Fruit fly (Drosophila melanogaster): Measurements from ENCODE around the gene CG32413.

The CG32413 gene

DNA sequence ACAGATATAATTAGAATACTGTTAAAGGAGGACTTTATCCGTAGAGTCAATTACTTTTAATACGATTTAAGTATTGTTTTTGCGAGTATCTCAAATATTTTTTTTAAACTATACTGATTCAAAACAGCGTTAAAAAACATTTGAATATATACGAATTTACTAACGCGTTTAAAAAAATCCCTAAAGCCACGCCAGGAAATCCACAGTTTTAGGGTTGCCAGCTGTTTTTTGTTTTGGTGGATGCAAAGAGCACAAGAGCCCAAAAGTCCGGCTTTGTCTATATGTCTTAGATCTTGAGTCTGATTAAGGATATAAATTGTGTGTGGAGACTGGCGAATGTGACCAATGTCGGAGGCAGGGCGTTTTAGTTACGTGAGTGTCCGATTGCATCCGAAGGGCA is 23.7 kb upstream of the CG32413 start:
- TF ChIP-seq Abd-B (GFP tag; optimal IDR thresholded peaks at IDR 0.05) = no peak
- no peak for TF ChIP-seq foxo (GFP tag; optimal IDR thresholded peaks at IDR 0.05)
- no peak for TF ChIP-seq Jra (GFP tag; optimal IDR thresholded peaks at IDR 0.05)
- TF ChIP-seq OdsH (GFP tag; optimal IDR thresholded peaks at IDR 0.05) = no peak
- no peak for TF ChIP-seq psq (GFP tag; optimal IDR thresholded peaks at IDR 0.05)
- TF ChIP-seq CG32264 (GFP tag; optimal IDR thresholded peaks at IDR 0.05) = no peak
- TF ChIP-seq tai (GFP tag; optimal IDR thresholded peaks at IDR 0.05) = no peak
- TF ChIP-seq Hnf4 (GFP tag; optimal IDR thresholded peaks at IDR 0.05) = no peak
- TF ChIP-seq Mio (GFP tag; optimal IDR thresholded peaks at IDR 0.05) = no peak
- TF ChIP-seq sv (GFP tag; optimal IDR thresholded peaks at IDR 0.05) = no peak

DNA sequence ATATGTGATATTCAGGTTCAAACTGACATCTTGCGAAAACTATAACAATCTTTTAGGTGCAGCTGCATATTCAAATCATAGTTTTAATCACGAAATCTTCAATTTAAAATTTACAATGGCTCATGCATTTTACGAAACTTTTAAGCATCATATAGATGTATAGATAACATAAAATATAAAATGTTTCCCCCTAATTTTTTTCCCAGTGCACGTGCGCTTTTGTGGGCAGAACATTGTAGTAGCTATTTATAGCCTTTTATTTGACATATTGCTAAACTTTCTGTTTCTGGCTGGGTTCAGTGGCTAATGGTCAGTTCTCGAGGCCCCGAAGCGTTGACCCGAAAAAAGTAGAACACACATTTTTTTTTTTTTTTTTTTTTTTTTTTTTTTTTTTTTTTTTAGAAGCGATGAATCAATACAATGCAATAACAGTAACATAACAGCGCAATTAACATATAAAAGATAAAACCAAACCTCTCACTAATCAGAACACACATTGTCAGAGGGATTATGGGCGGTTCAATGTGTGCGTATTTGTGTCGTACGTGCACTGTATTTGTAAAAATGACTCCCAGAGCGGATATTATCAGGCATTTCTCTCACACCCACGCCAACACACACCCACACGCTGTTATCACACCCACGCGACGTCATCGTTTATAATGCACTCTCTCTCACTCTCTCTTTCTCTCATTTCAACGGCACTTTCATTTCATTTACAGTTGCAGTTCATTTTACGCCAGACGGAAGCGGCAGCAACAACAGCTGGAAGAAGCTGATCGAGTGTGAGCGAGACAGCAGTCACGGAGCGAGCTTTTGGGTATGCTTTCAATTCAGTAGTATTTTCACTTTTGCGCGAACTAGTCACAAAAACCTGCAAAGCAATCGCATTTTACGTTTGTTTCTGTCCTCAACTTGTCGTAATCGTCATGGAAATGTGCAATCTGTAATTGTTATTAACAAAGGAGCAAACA is 22.4 kb upstream of the CG32413 start:
- no peak for TF ChIP-seq Rel (GFP tag; optimal IDR thresholded peaks at IDR 0.05)
- TF ChIP-seq Rel (tag; optimal IDR thresholded peaks at IDR 0.05) = peak; percentile 2
- TF ChIP-seq Hnf4 (GFP tag; optimal IDR thresholded peaks at IDR 0.05) = no peak
- no peak for TF ChIP-seq tai (GFP tag; optimal IDR thresholded peaks at IDR 0.05)
- no peak for TF ChIP-seq woc (GFP tag; optimal IDR thresholded peaks at IDR 0.05)
- TF ChIP-seq Dfd (GFP tag; optimal IDR thresholded peaks at IDR 0.05) = no peak
- no peak for TF ChIP-seq ey (GFP tag; optimal IDR thresholded peaks at IDR 0.05)
- no peak for TF ChIP-seq Vsx2 (GFP tag; optimal IDR thresholded peaks at IDR 0.05; ENCODE audit: partially characterized antibody)
- no peak for TF ChIP-seq Hr83 (GFP tag; optimal IDR thresholded peaks at IDR 0.05; ENCODE audit: poor library complexity, severe bottlenecking)
- TF ChIP-seq OdsH (GFP tag; optimal IDR thresholded peaks at IDR 0.05) = peak; percentile 19
- no peak for TF ChIP-seq Abd-B (GFP tag; optimal IDR thresholded peaks at IDR 0.05)
- TF ChIP-seq dl (GFP tag; optimal IDR thresholded peaks at IDR 0.05; ENCODE audit: insufficient read depth in 1 of 2, partially characterized antibody in 2 of 2) = peak; percentile 11 to 28
- no peak for TF ChIP-seq Hr78 (GFP tag; optimal IDR thresholded peaks at IDR 0.05)
- TF ChIP-seq brk (GFP tag; optimal IDR thresholded peaks at IDR 0.05) = no peak
- no peak for TF ChIP-seq dmrt93B (GFP tag; optimal IDR thresholded peaks at IDR 0.05)
- TF ChIP-seq sage (GFP tag; optimal IDR thresholded peaks at IDR 0.05) = no peak
- TF ChIP-seq Jra (GFP tag; optimal IDR thresholded peaks at IDR 0.05) = no peak
- TF ChIP-seq Mio (GFP tag; optimal IDR thresholded peaks at IDR 0.05) = no peak
- no peak for TF ChIP-seq CG32264 (GFP tag; optimal IDR thresholded peaks at IDR 0.05)
- TF ChIP-seq foxo (GFP tag; optimal IDR thresholded peaks at IDR 0.05) = peak in 1 of 2 experiments; percentile 33
- TF ChIP-seq CrebA (GFP tag; optimal IDR thresholded peaks at IDR 0.05; ENCODE audit: borderline replicate concordance) = no peak
- TF ChIP-seq Myc (optimal IDR thresholded peaks at IDR 0.05) = no peak
- TF ChIP-seq usp (GFP tag; optimal IDR thresholded peaks at IDR 0.05) = no peak
- TF ChIP-seq HLH106 (tag; optimal IDR thresholded peaks at IDR 0.05) = no peak
- TF ChIP-seq br (GFP tag; optimal IDR thresholded peaks at IDR 0.05) = no peak
- TF ChIP-seq CG9705 (GFP tag; optimal IDR thresholded peaks at IDR 0.05) = no peak
- no peak for TF ChIP-seq GATAd (GFP tag; optimal IDR thresholded peaks at IDR 0.05)
- no peak for TF ChIP-seq lola (GFP tag; optimal IDR thresholded peaks at IDR 0.05)
- peak; percentile 34 for TF ChIP-seq Sp1 (GFP tag; optimal IDR thresholded peaks at IDR 0.05)
- no peak for TF ChIP-seq jim (GFP tag; optimal IDR thresholded peaks at IDR 0.05)
- no peak for TF ChIP-seq pan (optimal IDR thresholded peaks at IDR 0.05)
- TF ChIP-seq h (GFP tag; optimal IDR thresholded peaks at IDR 0.05) = peak; percentile 31
- no peak for TF ChIP-seq dsf (GFP tag; optimal IDR thresholded peaks at IDR 0.05; ENCODE audit: borderline replicate concordance)
- no peak for TF ChIP-seq N (GFP tag; optimal IDR thresholded peaks at IDR 0.05)
- peak; percentile 18 for TF ChIP-seq rgr (GFP tag; optimal IDR thresholded peaks at IDR 0.05)
- peak; percentile 66 for TF ChIP-seq Dif (GFP tag; optimal IDR thresholded peaks at IDR 0.05; ENCODE audit: partially characterized antibody)
- no peak for TF ChIP-seq psq (GFP tag; optimal IDR thresholded peaks at IDR 0.05)

Measured in whole organism, wandering third instar larva.